Fruit fly (Drosophila melanogaster): Measurements from ENCODE around the gene CG16772.
A peak's percentile ranks its signal among the peaks of the same experiment; 100 is the strongest.

The CG16772 gene

dm6 chr2L:20002086-20002485 lies 39.6 kb downstream of the CG16772 start (continued):
- TF ChIP-seq topi (GFP tag; optimal IDR thresholded peaks at IDR 0.05) (peak; percentile 47), Eip78C (GFP tag) (peak; percentile 88), spab (GFP tag; optimal IDR thresholded peaks at IDR 0.05) (peak; percentile 57), Met (GFP tag; optimal IDR thresholded peaks at IDR 0.05) (peak; percentile 49), svp (GFP tag) (peak; percentile 66), Lpt (GFP tag; optimal IDR thresholded peaks at IDR 0.05) (no peak), CG6808 (GFP tag; optimal IDR thresholded peaks at IDR 0.05) (peak; percentile 54), salr (GFP tag; optimal IDR thresholded peaks at IDR 0.05) (peak in 1 of 2 experiments; percentile 64), achi (GFP tag; optimal IDR thresholded peaks at IDR 0.05) (peak; percentile 51), fd59A (GFP tag; optimal IDR thresholded peaks at IDR 0.05) (peak; percentile 39), dac (GFP tag; optimal IDR thresholded peaks at IDR 0.05) (no peak), vri (GFP tag; optimal IDR thresholded peaks at IDR 0.05) (no peak), CG9139 (GFP tag; optimal IDR thresholded peaks at IDR 0.05) (no peak), CG10631 (GFP tag; optimal IDR thresholded peaks at IDR 0.05) (peak; percentile 52), Eip75B (GFP tag; optimal IDR thresholded peaks at IDR 0.05) (peak; percentile 32), CG11762 (GFP tag; optimal IDR thresholded peaks at IDR 0.05; ENCODE audit: insufficient read depth) (peak; percentile 19), Blimp-1 (GFP tag; optimal IDR thresholded peaks at IDR 0.05) (no peak), dsx (GFP tag; optimal IDR thresholded peaks at IDR 0.05; ENCODE audit: poor library complexity, severe bottlenecking) (peak; percentile 27), CG1621 (tag; optimal IDR thresholded peaks at IDR 0.05) (peak; percentile 20), CG4318 (GFP tag; optimal IDR thresholded peaks at IDR 0.05) (peak; percentile 15), CG8632 (GFP tag; optimal IDR thresholded peaks at IDR 0.05) (peak; percentile 46), esn (GFP tag; optimal IDR thresholded peaks at IDR 0.05) (peak; percentile 58), CG6276 (GFP tag; optimal IDR thresholded peaks at IDR 0.05) (peak; percentile 29), CG3919 (GFP tag; optimal IDR thresholded peaks at IDR 0.05) (peak; percentile 49), acj6 (GFP tag; optimal IDR thresholded peaks at IDR 0.05) (peak; percentile 56), lz (GFP tag; optimal IDR thresholded peaks at IDR 0.05) (peak; percentile 44), CG11902 (GFP tag; optimal IDR thresholded peaks at IDR 0.05) (no peak), net (GFP tag; optimal IDR thresholded peaks at IDR 0.05) (peak; percentile 51), fd85E (GFP tag; optimal IDR thresholded peaks at IDR 0.05) (no peak), CG8319 (GFP tag; optimal IDR thresholded peaks at IDR 0.05) (peak; percentile 23), Ets96B (tag; optimal IDR thresholded peaks at IDR 0.05) (peak; percentile 43), CG32006 (GFP tag; optimal IDR thresholded peaks at IDR 0.05) (peak; percentile 73), pdm3 (GFP tag; optimal IDR thresholded peaks at IDR 0.05) (peak; percentile 55), Hr38 (GFP tag; optimal IDR thresholded peaks at IDR 0.05) (no peak), OdsH (GFP tag; optimal IDR thresholded peaks at IDR 0.05) (peak; percentile 44), CG8119 (GFP tag; IDR thresholded peaks at IDR 0.05) (no peak), Ets21C (GFP tag; optimal IDR thresholded peaks at IDR 0.05) (no peak), Gug (GFP tag; IDR thresholded peaks at IDR 0.05) (peak; percentile 24; the same call in 1 of the 2 replicates), CG31627 (GFP tag; optimal IDR thresholded peaks at IDR 0.05) (peak; percentile 44), CG6854 (GFP tag; optimal IDR thresholded peaks at IDR 0.05) (no peak)

- no peak for TF ChIP-seq Sox102F (GFP tag; optimal IDR thresholded peaks at IDR 0.05)
- TF ChIP-seq fkh (GFP tag; optimal IDR thresholded peaks at IDR 0.05): peak; percentile 7
- TF ChIP-seq dac (GFP tag; optimal IDR thresholded peaks at IDR 0.05): no peak
Measured at dm6 chr2L:20004341-20004740, 41.9 kb downstream of the CG16772 start.
